Worm (Caenorhabditis elegans) whole organism, late embryonic: ENCODE data around the gene mcu-1.

ENCODE experiments used
- C08G9.2 ChIP-seq: sonication (generic microtip); optimal IDR thresholded peaks from 2 replicates; lab custom pipeline; 2016; ENCODE audit warnings: mild to moderate bottlenecking, missing genetic modification characterization, moderate library complexity, missing compliant biosample characterization
- C38D4.7 ChIP-seq: fragments of 200-800 bp; sonication (Bioruptor generic); optimal IDR thresholded peaks from 2 replicates; lab custom pipeline; 2018; ENCODE audit warnings: mild to moderate bottlenecking, missing genetic modification characterization, moderate library complexity, missing compliant biosample characterization
- ahr-1 ChIP-seq: sonication (generic microtip); optimal IDR thresholded peaks from 2 replicates; lab custom pipeline; 2016; ENCODE audit warnings: missing genetic modification characterization, missing compliant biosample characterization
- ceh-14 ChIP-seq: sonication (generic microtip); optimal IDR thresholded peaks from 2 replicates; lab custom pipeline; 2016; ENCODE audit warnings: missing genotype, missing genetic modification characterization, missing compliant biosample characterization
- ceh-18 ChIP-seq: sonication (generic microtip); optimal IDR thresholded peaks from 2 replicates; lab custom pipeline; 2016; ENCODE audit warnings: missing genetic modification characterization, missing compliant biosample characterization
- ceh-19 ChIP-seq: fragments of 200-800 bp; sonication (Bioruptor generic); optimal IDR thresholded peaks from 2 replicates; lab custom pipeline; 2018; ENCODE audit warnings: mild to moderate bottlenecking, missing genetic modification characterization, missing compliant biosample characterization
- ceh-2 ChIP-seq: sonication (generic microtip); optimal IDR thresholded peaks from 2 replicates; lab custom pipeline; 2016; ENCODE audit warnings: missing genotype, missing genetic modification characterization, missing compliant biosample characterization
- ceh-22 ChIP-seq: sonication (generic microtip); optimal IDR thresholded peaks from 2 replicates; lab custom pipeline; 2017; ENCODE audit warnings: missing biosample characterization, missing genetic modification characterization
- ceh-31 ChIP-seq: sonication (generic microtip); optimal IDR thresholded peaks from 2 replicates; lab custom pipeline; 2016; ENCODE audit warnings: missing genetic modification characterization, missing compliant biosample characterization
- ceh-34 ChIP-seq: sonication (generic microtip); optimal IDR thresholded peaks from 2 replicates; lab custom pipeline; 2016; ENCODE audit warnings: mild to moderate bottlenecking, missing genetic modification characterization, missing compliant biosample characterization
- ceh-48 ChIP-seq: sonication (generic microtip); optimal IDR thresholded peaks from 2 replicates; lab custom pipeline; 2016; ENCODE audit warnings: missing genetic modification characterization, inconsistent platforms, missing compliant biosample characterization
- ceh-6 ChIP-seq: fragments of 200-800 bp; sonication (Bioruptor generic); optimal IDR thresholded peaks from 2 replicates; lab custom pipeline; 2018; ENCODE audit warnings: mild to moderate bottlenecking, missing genetic modification characterization, missing compliant biosample characterization
- dmd-4 ChIP-seq: sonication (generic microtip); optimal IDR thresholded peaks from 2 replicates; lab custom pipeline; 2016; ENCODE audit warnings: borderline replicate concordance, missing genetic modification characterization, missing compliant biosample characterization
- dve-1 ChIP-seq: sonication (generic microtip); optimal IDR thresholded peaks from 2 replicates; lab custom pipeline; 2017; ENCODE audit warnings: antibody characterized with exemption, mild to moderate bottlenecking, missing genetic modification characterization, missing compliant biosample characterization
- elt-4 ChIP-seq: sonication (generic microtip); optimal IDR thresholded peaks from 2 replicates; lab custom pipeline; 2016; ENCODE audit warnings: missing genetic modification characterization, missing compliant biosample characterization
- fax-1 ChIP-seq: sonication (generic microtip); optimal IDR thresholded peaks from 2 replicates; lab custom pipeline; 2016; ENCODE audit warnings: missing genotype, missing genetic modification characterization, missing compliant biosample characterization
- fkh-10 ChIP-seq: fragments of 150-350 bp; optimal IDR thresholded peaks from 2 replicates; lab custom pipeline; 2014; ENCODE audit warnings: missing biosample characterization, missing genetic modification reagents, missing genetic modification characterization
- fkh-6 ChIP-seq: sonication (generic microtip); optimal IDR thresholded peaks from 2 replicates; lab custom pipeline; 2016; ENCODE audit warnings: missing genetic modification characterization, missing compliant biosample characterization
- hlh-30 ChIP-seq: sonication (generic microtip); optimal IDR thresholded peaks from 2 replicates; lab custom pipeline; 2017; ENCODE audit warnings: antibody characterized with exemption, missing genetic modification characterization, missing compliant biosample characterization; ENCODE audit not compliant: insufficient read depth
- lim-6 ChIP-seq: sonication (generic microtip); optimal IDR thresholded peaks from 2 replicates; lab custom pipeline; 2016; ENCODE audit warnings: missing genetic modification characterization, missing compliant biosample characterization
- lin-11 ChIP-seq: fragments of 200-800 bp; sonication (Bioruptor generic); optimal IDR thresholded peaks from 2 replicates; lab custom pipeline; 2018; ENCODE audit warnings: mild to moderate bottlenecking, missing genetic modification characterization, missing compliant biosample characterization
- nfya-1 ChIP-seq: sonication (generic microtip); optimal IDR thresholded peaks from 2 replicates; lab custom pipeline; 2017; ENCODE audit warnings: missing genetic modification characterization, mild to moderate bottlenecking, missing compliant biosample characterization, antibody characterized with exemption, moderate library complexity
- npax-4 ChIP-seq: sonication (generic microtip); optimal IDR thresholded peaks from 2 replicates; lab custom pipeline; 2016; ENCODE audit warnings: missing genetic modification characterization, missing compliant biosample characterization
- odd-2 ChIP-seq: sonication (generic microtip); optimal IDR thresholded peaks from 2 replicates; lab custom pipeline; 2017; ENCODE audit warnings: antibody characterized with exemption, mild to moderate bottlenecking, missing genetic modification characterization, missing compliant biosample characterization
- pat-9 ChIP-seq: fragments of 200-800 bp; sonication (Bioruptor generic); optimal IDR thresholded peaks from 2 replicates; lab custom pipeline; 2018; ENCODE audit warnings: mild to moderate bottlenecking, missing genetic modification characterization, moderate library complexity, missing compliant biosample characterization
- pax-1 ChIP-seq: fragments of 150-350 bp; optimal IDR thresholded peaks from 2 replicates; lab custom pipeline; 2014; ENCODE audit warnings: missing biosample characterization, missing genetic modification characterization
- pros-1 ChIP-seq: fragments of 150-350 bp; optimal IDR thresholded peaks from 2 replicates; lab custom pipeline; 2014; ENCODE audit warnings: missing biosample characterization, missing genetic modification reagents, missing genetic modification characterization
- sox-4 ChIP-seq: sonication (generic microtip); optimal IDR thresholded peaks from 2 replicates; lab custom pipeline; 2017; ENCODE audit warnings: mild to moderate bottlenecking, missing genetic modification characterization, inconsistent platforms, missing compliant biosample characterization
- tbx-2 ChIP-seq: sonication (generic microtip); optimal IDR thresholded peaks from 2 replicates; lab custom pipeline; 2016; ENCODE audit warnings: missing genetic modification characterization, missing compliant biosample characterization
- unc-3 ChIP-seq, 2 experiments: fragments of 200-800 bp in 1 of 2; sonication (Bioruptor generic) in 1 of 2; sonication (generic microtip) in 1 of 2; conservative IDR thresholded peaks in 1 of 2; optimal IDR thresholded peaks in 1 of 2; 2 replicates each; pipeline versions ENCODE4 v1.3.6 to Lab custom; 2016 to 2022; ENCODE audit warnings: missing compliant biosample characterization in 2 of 2, missing genetic modification characterization in 2 of 2, missing genetic modification reagents in 1 of 2
- unc-42 ChIP-seq: sonication (generic microtip); optimal IDR thresholded peaks from 2 replicates; lab custom pipeline; 2016; ENCODE audit warnings: missing genotype, missing genetic modification characterization, missing compliant biosample characterization
- unc-55 ChIP-seq: sonication (generic microtip); optimal IDR thresholded peaks from 2 replicates; lab custom pipeline; 2017; ENCODE audit warnings: missing biosample characterization, missing genetic modification reagents, missing genetic modification characterization
- zip-5 ChIP-seq: sonication (generic microtip); optimal IDR thresholded peaks from 2 replicates; lab custom pipeline; 2016; ENCODE audit warnings: missing genetic modification characterization, missing compliant biosample characterization
- ztf-16 ChIP-seq: sonication (generic microtip); optimal IDR thresholded peaks from 2 replicates; lab custom pipeline; 2017; ENCODE audit warnings: missing genetic modification characterization, missing compliant biosample characterization

The mcu-1 gene

DNA sequence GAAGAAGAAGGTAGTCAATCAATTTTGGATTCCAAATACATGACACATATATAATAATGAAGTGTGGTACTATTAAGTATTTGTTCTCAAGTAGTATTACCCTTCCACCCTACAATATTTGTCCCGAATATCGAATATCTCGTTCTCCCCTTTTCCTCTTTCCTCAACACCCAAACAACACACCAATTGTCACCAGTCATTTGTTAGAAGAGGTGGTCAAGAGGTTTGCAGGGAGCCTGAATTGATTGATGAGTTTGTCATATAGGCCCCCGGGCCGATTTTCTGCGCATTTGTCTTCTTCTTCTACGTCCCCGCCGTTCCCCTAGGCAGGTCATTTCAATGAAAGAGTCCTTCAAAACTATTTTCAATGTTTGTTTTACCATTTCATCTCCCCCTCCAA, 25.3 kb upstream of the mcu-1 start:
- TF ChIP-seq nfya-1 (tag; lab: Kevin White, UChicago) (no peak), zip-5 (tag; lab: Kevin White, UChicago) (no peak), ahr-1 (tag; lab: Kevin White, UChicago) (no peak), ceh-22 (tag; lab: Kevin White, UChicago) (no peak), unc-55 (GFP tag; lab: Kevin White, UChicago) (peak; percentile 80), fax-1 (tag; lab: Kevin White, UChicago) (no peak), ceh-34 (tag; lab: Kevin White, UChicago) (peak; percentile 39), hlh-30 (tag; lab: Kevin White, UChicago) (no peak), pat-9 (tag; lab: Kevin White, UChicago) (no peak)

ce11 chrIV:5962219-5962945, 23.4 kb upstream of the mcu-1 start, which contains the start of gene K02B2.6:
K02B2.6 (minus strand) TSS chrIV:5962269.
- no peak for TF ChIP-seq fkh-6 (tag; lab: Kevin White, UChicago)
- TF ChIP-seq ztf-16 (tag; lab: Kevin White, UChicago) = no peak
- TF ChIP-seq pax-1 (tag; lab: Kevin White, UChicago) = no peak
- TF ChIP-seq C08G9.2 = no peak
- TF ChIP-seq tbx-2 = no peak
- no peak for TF ChIP-seq ceh-2
- TF ChIP-seq lin-11 (tag; lab: Kevin White, UChicago) = no peak
- no peak for TF ChIP-seq nfya-1 (tag; lab: Kevin White, UChicago)
- no peak for TF ChIP-seq npax-4 (tag; lab: Kevin White, UChicago)
- TF ChIP-seq ceh-6 (GFP tag; lab: Kevin White, UChicago) = no peak
- TF ChIP-seq sox-4 = no peak
- TF ChIP-seq dmd-4 (tag; lab: Kevin White, UChicago) = no peak
- TF ChIP-seq elt-4 = no peak
- TF ChIP-seq, all 69 proteins: peak for 0

ce11 chrIV:5959951-5960350, 20.9 kb upstream of the mcu-1 start:
- TF ChIP-seq ceh-14 (tag; lab: Kevin White, UChicago) (peak; percentile 8), unc-42 (tag; lab: Kevin White, UChicago) (peak; percentile 62), dve-1 (tag; lab: Kevin White, UChicago) (no peak), ceh-31 (tag; lab: Kevin White, UChicago) (peak; percentile 50)

DNA sequence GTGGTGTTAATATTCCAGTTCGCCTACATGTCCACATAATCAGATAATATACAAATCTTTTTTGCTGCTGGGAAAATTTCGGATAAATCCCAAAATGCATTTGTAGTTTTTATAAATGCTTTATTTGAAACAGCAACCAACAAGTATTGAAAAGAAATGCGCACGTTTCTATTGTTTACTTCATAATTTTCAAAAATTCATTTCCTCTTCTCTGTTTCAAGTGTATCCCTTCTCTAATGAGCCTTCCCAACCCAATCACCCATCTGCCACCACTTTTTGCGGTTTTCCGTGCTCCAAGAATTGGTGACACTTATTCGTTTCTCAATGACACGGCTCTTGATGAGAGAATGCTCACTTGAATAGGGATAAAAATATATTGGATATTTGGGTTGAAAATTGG, 15.7 kb upstream of the mcu-1 start:
- TF ChIP-seq lim-6 = no peak
- TF ChIP-seq fkh-10 (GFP tag; lab: Kevin White, UChicago) = no peak
- no peak for TF ChIP-seq pros-1 (tag; lab: Kevin White, UChicago)
- peak; percentile 57 for TF ChIP-seq unc-42 (tag; lab: Kevin White, UChicago)

- no peak for TF ChIP-seq C38D4.7 (GFP tag; lab: Kevin White, UChicago)
- TF ChIP-seq tbx-2 = peak; percentile 14
- TF ChIP-seq ceh-48 (tag; lab: Kevin White, UChicago) = peak; percentile 93
- TF ChIP-seq unc-42 (tag; lab: Kevin White, UChicago) = peak; percentile 99
- no peak for TF ChIP-seq ceh-19 (GFP tag; lab: Kevin White, UChicago)
- peak; percentile 57 for TF ChIP-seq nfya-1 (tag; lab: Kevin White, UChicago)
- TF ChIP-seq ceh-31 (tag; lab: Kevin White, UChicago) = peak; percentile 76
- TF ChIP-seq odd-2 (tag; lab: Kevin White, UChicago) = no peak
- TF ChIP-seq ceh-18 (tag; lab: Kevin White, UChicago) = peak; percentile 26
- TF ChIP-seq unc-3 (GFP tag; conservative IDR thresholded peaks at IDR 0.05; lab: Robert Waterston, UW) = no peak
- peak; percentile 7 for TF ChIP-seq unc-3 (tag; optimal IDR thresholded peaks at IDR 0.05; lab: Kevin White, UChicago)
These were observed 13.9 kb upstream of the mcu-1 start for ce11 chrIV:5952966-5953365.
